Fruit fly (Drosophila melanogaster) whole organism, embryonic: ENCODE data around the gene aop.
A peak's percentile ranks its signal among the peaks of the same experiment; 100 is the strongest.

Source experiments
- Bteb2 ChIP-seq: fragments of 200-800 bp; sonication (Bioruptor generic); optimal IDR thresholded peaks from 2 replicates; lab custom pipeline; 2016; ENCODE audit warnings: missing biosample characterization, missing genetic modification characterization
- CG10274 ChIP-seq: fragments of 200-800 bp; sonication (Bioruptor generic); optimal IDR thresholded peaks from 3 replicates; lab custom pipeline; 2017; ENCODE audit warnings: missing biosample characterization, mild to moderate bottlenecking, missing genetic modification characterization
- CG10321 ChIP-seq: fragments of 200-800 bp; sonication (Bioruptor generic); IDR thresholded peaks from 2 replicates; pipeline ENCODE4 v1.3.6; 2022; ENCODE audit warnings: missing biosample characterization, missing genetic modification characterization
- CG10462 ChIP-seq: fragments of 200-800 bp; sonication (Bioruptor generic); optimal IDR thresholded peaks from 2 replicates; lab custom pipeline; 2016; ENCODE audit warnings: missing biosample characterization, missing genetic modification characterization
- CG14667 ChIP-seq: fragments of 200-800 bp; sonication (Bioruptor generic); IDR thresholded peaks from 2 replicates; pipeline ENCODE4 v1.3.6; 2022; ENCODE audit warnings: missing biosample characterization, missing genetic modification characterization
- CG17385 ChIP-seq: fragments of 200-800 bp; sonication (Bioruptor generic); optimal IDR thresholded peaks from 3 replicates; lab custom pipeline; 2018; ENCODE audit warnings: missing biosample characterization, mild to moderate bottlenecking, missing genetic modification characterization
- CG34376 ChIP-seq: fragments of 200-800 bp; sonication (Bioruptor generic); optimal IDR thresholded peaks from 2 replicates; lab custom pipeline; 2018; ENCODE audit warnings: missing biosample characterization, mild to moderate bottlenecking, missing genetic modification characterization
- CG4730 ChIP-seq: fragments of 200-800 bp; sonication (Bioruptor generic); IDR thresholded peaks from 2 replicates; pipeline ENCODE4 v1.3.6; 2022; ENCODE audit warnings: missing biosample characterization, missing genetic modification characterization
- CG4820 ChIP-seq: fragments of 200-800 bp; sonication (Bioruptor generic); optimal IDR thresholded peaks from 3 replicates; lab custom pipeline; 2016; ENCODE audit warnings: missing biosample characterization, missing genetic modification characterization
- CG5180 ChIP-seq: fragments of 200-800 bp; sonication (Bioruptor generic); optimal IDR thresholded peaks from 3 replicates; lab custom pipeline; 2017; ENCODE audit warnings: missing biosample characterization, missing genetic modification characterization, mild to moderate bottlenecking, moderate library complexity, missing genetic modification reagents
- CG5245 ChIP-seq: fragments of 200-800 bp; sonication (Bioruptor generic); optimal IDR thresholded peaks from 3 replicates; lab custom pipeline; 2016; ENCODE audit warnings: missing biosample characterization, missing genetic modification characterization
- CG6254 ChIP-seq: fragments of 200-800 bp; sonication (Bioruptor generic); optimal IDR thresholded peaks from 3 replicates; lab custom pipeline; 2017; ENCODE audit warnings: mild to moderate bottlenecking, missing biosample characterization, missing genetic modification reagents, missing genetic modification characterization
- CG6765 ChIP-seq: fragments of 200-800 bp; sonication (Bioruptor generic); optimal IDR thresholded peaks from 3 replicates; lab custom pipeline; 2017; ENCODE audit warnings: missing biosample characterization, mild to moderate bottlenecking, missing genetic modification characterization
- CG8089 ChIP-seq: fragments of 200-800 bp; sonication (Bioruptor generic); optimal IDR thresholded peaks from 3 replicates; lab custom pipeline; 2016; ENCODE audit warnings: missing biosample characterization, missing genetic modification characterization
- CkIIα-i1 ChIP-seq: fragments of 200-800 bp; sonication (Bioruptor generic); IDR thresholded peaks from 2 replicates; pipeline ENCODE4 v1.3.6; 2022; ENCODE audit warnings: missing biosample characterization, missing genetic modification characterization
- D19B ChIP-seq: fragments of 200-800 bp; sonication (Bioruptor generic); optimal IDR thresholded peaks from 2 replicates; lab custom pipeline; 2017; ENCODE audit warnings: missing biosample characterization, mild to moderate bottlenecking, missing genetic modification characterization
- Dp ChIP-seq: fragments of 200-800 bp; sonication (Bioruptor generic); optimal IDR thresholded peaks from 2 replicates; lab custom pipeline; 2018; ENCODE audit warnings: missing biosample characterization, mild to moderate bottlenecking, missing genetic modification characterization, moderate library complexity
- Ets97D ChIP-seq: fragments of 200-800 bp; sonication (Bioruptor generic); optimal IDR thresholded peaks from 3 replicates; lab custom pipeline; 2016; ENCODE audit warnings: missing biosample characterization, missing genetic modification characterization
- HHEX ChIP-seq: fragments of 200-800 bp; sonication (Bioruptor generic); optimal IDR thresholded peaks from 3 replicates; lab custom pipeline; 2017; ENCODE audit warnings: missing biosample characterization, mild to moderate bottlenecking, missing genetic modification characterization, missing genetic modification reagents
- Hsf ChIP-seq: fragments of 200-800 bp; sonication (Bioruptor generic); optimal IDR thresholded peaks from 3 replicates; lab custom pipeline; 2016; ENCODE audit warnings: missing biosample characterization, missing genetic modification characterization
- Jarid2 ChIP-seq: fragments of 200-800 bp; sonication (Bioruptor generic); optimal IDR thresholded peaks from 3 replicates; lab custom pipeline; 2017; ENCODE audit warnings: mild to moderate bottlenecking, missing biosample characterization, missing genetic modification reagents, missing genetic modification characterization
- Kr ChIP-seq: fragments of 200-800 bp; sonication (Bioruptor generic); optimal IDR thresholded peaks from 2 replicates; lab custom pipeline; 2017; ENCODE audit warnings: missing biosample characterization, mild to moderate bottlenecking, missing genetic modification characterization
- Myb ChIP-seq: fragments of 200-800 bp; sonication (Bioruptor generic); optimal IDR thresholded peaks from 2 replicates; lab custom pipeline; 2016; ENCODE audit warnings: missing biosample characterization, missing genetic modification characterization
- Nf-YA ChIP-seq: fragments of 200-800 bp; sonication (Bioruptor generic); IDR thresholded peaks from 2 replicates; pipeline ENCODE4 v1.3.6; 2022; ENCODE audit warnings: missing biosample characterization, missing genetic modification characterization
- Rfx ChIP-seq: fragments of 200-800 bp; sonication (Bioruptor generic); IDR thresholded peaks from 2 replicates; pipeline ENCODE4 v1.3.6; 2022; ENCODE audit warnings: missing biosample characterization, missing genetic modification characterization
- ara ChIP-seq: fragments of 200-800 bp; sonication (Bioruptor generic); IDR thresholded peaks from 2 replicates; pipeline ENCODE4 v1.3.6; 2022; ENCODE audit warnings: missing biosample characterization, missing genetic modification characterization
- bigmax ChIP-seq: fragments of 200-800 bp; sonication (Bioruptor generic); optimal IDR thresholded peaks from 2 replicates; lab custom pipeline; 2018; ENCODE audit warnings: missing biosample characterization, mild to moderate bottlenecking, missing genetic modification characterization
- crol ChIP-seq: fragments of 200-800 bp; sonication (Bioruptor generic); IDR thresholded peaks from 2 replicates; pipeline ENCODE4 v1.3.6; 2022; ENCODE audit warnings: missing biosample characterization, missing genetic modification characterization
- danr ChIP-seq: fragments of 200-800 bp; sonication (Bioruptor generic); IDR thresholded peaks from 2 replicates; pipeline ENCODE4 v1.3.6; 2022; ENCODE audit warnings: missing biosample characterization, missing genetic modification characterization
- dimm ChIP-seq: fragments of 200-800 bp; sonication (Bioruptor generic); IDR thresholded peaks from 2 replicates; pipeline ENCODE4 v1.3.6; 2022; ENCODE audit warnings: missing biosample characterization, missing genetic modification characterization
- en ChIP-seq: fragments of 200-800 bp; sonication (Bioruptor generic); optimal IDR thresholded peaks from 2 replicates; lab custom pipeline; 2016; ENCODE audit warnings: missing biosample characterization, missing genetic modification characterization
- esg ChIP-seq: fragments of 200-800 bp; sonication (Bioruptor generic); conservative IDR thresholded peaks from 2 replicates; pipeline ENCODE4 v1.3.6; 2022; ENCODE audit warnings: missing biosample characterization, missing genetic modification characterization
- eve ChIP-seq, 2 experiments: fragments of >200 bp; optimal IDR thresholded peaks; 2 replicates each; lab custom pipeline; 2017; ENCODE audit warnings: missing biosample characterization in 2 of 2, missing genetic modification characterization in 2 of 2
- fd102C ChIP-seq: fragments of 200-800 bp; sonication (Bioruptor generic); optimal IDR thresholded peaks from 2 replicates; lab custom pipeline; 2018; ENCODE audit warnings: missing biosample characterization, mild to moderate bottlenecking, missing genetic modification characterization, moderate library complexity
- fd3F ChIP-seq: fragments of 200-800 bp; sonication (Bioruptor generic); optimal IDR thresholded peaks from 2 replicates; lab custom pipeline; 2018; ENCODE audit warnings: missing biosample characterization, mild to moderate bottlenecking, missing genetic modification characterization, moderate library complexity
- gce ChIP-seq: fragments of 200-800 bp; sonication (Bioruptor generic); IDR thresholded peaks from 3 replicates; pipeline ENCODE4 v1.3.6; 2022; ENCODE audit warnings: missing biosample characterization, missing genetic modification characterization
- gem ChIP-seq: fragments of 200-800 bp; sonication (Bioruptor generic); optimal IDR thresholded peaks from 2 replicates; lab custom pipeline; 2019; ENCODE audit warnings: missing biosample characterization, mild to moderate bottlenecking, missing genetic modification characterization, moderate library complexity
- gfzf ChIP-seq: fragments of 200-800 bp; sonication (Bioruptor generic); optimal IDR thresholded peaks from 2 replicates; lab custom pipeline; 2016; ENCODE audit warnings: missing biosample characterization, mild to moderate bottlenecking, missing genetic modification characterization, moderate library complexity
- grn ChIP-seq: fragments of 200-800 bp; sonication (Bioruptor generic); optimal IDR thresholded peaks from 3 replicates; lab custom pipeline; 2017; ENCODE audit warnings: missing biosample characterization, missing genetic modification characterization
- gt ChIP-seq: fragments of 200-800 bp; sonication (Bioruptor generic); IDR thresholded peaks from 2 replicates; pipeline ENCODE4 v1.3.6; 2022; ENCODE audit warnings: missing biosample characterization, missing genetic modification characterization
- hbn ChIP-seq: fragments of 200-800 bp; sonication (Bioruptor generic); IDR thresholded peaks from 2 replicates; pipeline ENCODE4 v1.3.6; 2022; ENCODE audit warnings: missing biosample characterization, missing genetic modification characterization; ENCODE audit not compliant: partially characterized antibody
- kah ChIP-seq: fragments of 200-800 bp; sonication (Bioruptor generic); optimal IDR thresholded peaks from 2 replicates; lab custom pipeline; 2018; ENCODE audit warnings: missing biosample characterization, mild to moderate bottlenecking, missing genetic modification characterization
- pan ChIP-seq, 4 experiments: fragments of >200 bp in 3 of 4; fragments of 200-800 bp in 1 of 4; sonication (Bioruptor generic) in 1 of 4; optimal IDR thresholded peaks in 3 of 4; IDR thresholded peaks in 1 of 4; 2 replicates each; pipeline versions ENCODE4 v1.3.6 to Lab custom; 2017 to 2022; ENCODE audit warnings: missing biosample characterization in 2 of 4, missing genetic modification characterization in 2 of 4, mixed read lengths in 1 of 4
- pfk ChIP-seq: fragments of 200-800 bp; sonication (Bioruptor generic); optimal IDR thresholded peaks from 2 replicates; lab custom pipeline; 2018; ENCODE audit warnings: missing biosample characterization, mild to moderate bottlenecking, missing genetic modification characterization, moderate library complexity
- psq ChIP-seq: fragments of 200-800 bp; sonication (Bioruptor generic); optimal IDR thresholded peaks from 2 replicates; lab custom pipeline; 2017; ENCODE audit warnings: missing biosample characterization, missing genetic modification characterization
- repo ChIP-seq: fragments of 200-800 bp; sonication (Bioruptor generic); optimal IDR thresholded peaks from 2 replicates; lab custom pipeline; 2016; ENCODE audit warnings: missing biosample characterization, missing genetic modification characterization
- row ChIP-seq: fragments of 200-800 bp; sonication (Bioruptor generic); IDR thresholded peaks from 3 replicates; pipeline ENCODE4 v1.3.6; 2022; ENCODE audit warnings: missing biosample characterization, missing genetic modification characterization
- stc ChIP-seq: fragments of 200-800 bp; sonication (Bioruptor generic); IDR thresholded peaks from 2 replicates; pipeline ENCODE4 v1.3.6; 2022; ENCODE audit warnings: missing biosample characterization, missing genetic modification characterization
- tna ChIP-seq: fragments of 200-800 bp; sonication (Bioruptor generic); IDR thresholded peaks from 2 replicates; pipeline ENCODE4 v1.3.6; 2022; ENCODE audit warnings: missing biosample characterization, missing genetic modification characterization; ENCODE audit not compliant: partially characterized antibody
- vfl ChIP-seq: fragments of 200-800 bp; sonication (Bioruptor generic); optimal IDR thresholded peaks from 2 replicates; lab custom pipeline; 2016; ENCODE audit warnings: missing biosample characterization, missing genetic modification characterization

aop gene

DNA sequence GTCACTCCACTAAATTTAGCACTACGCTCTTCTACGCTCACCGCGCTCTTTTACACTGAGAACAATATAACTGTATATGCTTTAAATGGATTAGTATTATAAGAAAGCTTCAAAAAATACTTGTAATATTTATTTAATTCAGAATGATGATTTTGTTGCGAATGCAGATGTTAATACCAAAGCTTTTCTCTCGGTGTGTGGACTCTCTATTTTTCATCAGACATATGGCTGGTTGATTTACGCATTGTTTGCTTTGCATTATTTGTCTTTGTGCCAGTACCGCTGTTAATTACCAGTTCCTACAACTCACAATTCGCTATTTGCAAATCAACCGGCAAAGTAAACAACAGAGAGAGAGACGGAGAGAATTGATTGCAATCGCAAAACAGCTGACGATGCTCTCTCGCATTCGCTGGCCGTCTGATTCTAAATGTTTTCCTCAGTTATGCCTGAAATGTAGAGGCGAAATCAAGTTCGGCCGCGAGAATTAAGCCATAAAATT, 43.1 kb upstream of the aop start (continued):
- TF ChIP-seq CG34376 (GFP tag; lab: Kevin White, UChicago) (peak; percentile 94), danr (GFP tag; lab: Robert Waterston, UW) (peak; percentile 96), CG8089 (peak; percentile 91), CG4820 (peak; percentile 93), gt (GFP tag; lab: Robert Waterston, UW) (peak; percentile 91), Kr (peak; percentile 77), esg (peak; percentile 97), Rfx (GFP tag; lab: Robert Waterston, UW) (peak; percentile 99), Dp (GFP tag; lab: Kevin White, UChicago) (peak; percentile 10), Bteb2 (GFP tag; lab: Kevin White, UChicago) (peak; percentile 96), dimm (peak; percentile 94), ara (GFP tag; lab: Robert Waterston, UW) (peak; percentile 97), pan (optimal IDR thresholded peaks at IDR 0.05; lab: Kevin White, UChicago) (no peak), pan (GFP tag; optimal IDR thresholded peaks at IDR 0.05 in 1 of 2, IDR thresholded peaks at IDR 0.05 in 1 of 2) (peak in 1 of 2 experiments; percentile 98), pfk (GFP tag; lab: Kevin White, UChicago) (no peak), CG6765 (GFP tag; lab: Kevin White, UChicago) (peak; percentile 93), Ets97D (GFP tag; lab: Kevin White, UChicago) (peak; percentile 85), gfzf (GFP tag; lab: Kevin White, UChicago) (no peak), psq (GFP tag; lab: Kevin White, UChicago) (peak; percentile 91), HHEX (peak; percentile 95), tna (GFP tag; lab: Robert Waterston, UW) (no peak), stc (GFP tag; lab: Robert Waterston, UW) (peak; percentile 96), row (GFP tag; lab: Robert Waterston, UW) (peak; percentile 99), fd102C (GFP tag; lab: Kevin White, UChicago) (peak; percentile 83), Myb (GFP tag; lab: Kevin White, UChicago) (peak; percentile 83), en (peak; percentile 90), gem (peak; percentile 99), CG10274 (peak; percentile 83), repo (GFP tag; lab: Kevin White, UChicago) (peak; percentile 88), fd3F (GFP tag; lab: Kevin White, UChicago) (peak; percentile 94), CG14667 (GFP tag; lab: Robert Waterston, UW) (peak; percentile 96), crol (peak; percentile 70), CG5180 (GFP tag; lab: Kevin White, UChicago) (peak; percentile 86), CG10462 (GFP tag; lab: Kevin White, UChicago) (peak; percentile 91), Jarid2 (GFP tag; lab: Kevin White, UChicago) (peak; percentile 68), Nf-YA (GFP tag; lab: Robert Waterston, UW) (peak; percentile 96), CG4730 (GFP tag; lab: Robert Waterston, UW) (peak; percentile 95), CkIIα-i1 (GFP tag; lab: Robert Waterston, UW) (peak; percentile 90), kah (GFP tag; lab: Kevin White, UChicago) (peak; percentile 86), Hsf (GFP tag; lab: Kevin White, UChicago) (peak; percentile 99), grn (peak; percentile 86), hbn (GFP tag; lab: Robert Waterston, UW) (no peak), CG10321 (peak; percentile 80), eve (GFP tag; optimal IDR thresholded peaks at IDR 0.05; lab: Kevin White, UChicago) (peak in 1 of 2 experiments; percentile 4), CG5245 (GFP tag; lab: Kevin White, UChicago) (peak; percentile 92), CG6254 (GFP tag; lab: Kevin White, UChicago) (peak; percentile 80), D19B (peak; percentile 86), vfl (GFP tag; lab: Kevin White, UChicago) (peak; percentile 96), CG17385 (peak; percentile 97), gce (GFP tag; lab: Robert Waterston, UW) (peak; percentile 97), bigmax (GFP tag; lab: Kevin White, UChicago) (peak; percentile 65)
